Fruit fly (Drosophila melanogaster) whole organism: ENCODE measurements around the gene PolA2.

Experiments
- CG8478 ChIP-seq: fragments of >200 bp; optimal IDR thresholded peaks from 2 replicates; lab custom pipeline; 2018; ENCODE audit warnings: inconsistent platforms
- Dll ChIP-seq: fragments of >200 bp; optimal IDR thresholded peaks from 2 replicates; lab custom pipeline; 2017
- EcR ChIP-seq, 2 experiments: fragments of >200 bp; optimal IDR thresholded peaks; 2 replicates each; lab custom pipeline; 2017; ENCODE audit warnings: missing biosample characterization in 2 of 2, missing genetic modification characterization in 2 of 2, missing genetic modification reagents in 2 of 2
- pan ChIP-seq: fragments of >200 bp; optimal IDR thresholded peaks from 2 replicates; lab custom pipeline; 2017
- psq ChIP-seq: fragments of >200 bp; optimal IDR thresholded peaks from 2 replicates; lab custom pipeline; 2017
- usp ChIP-seq: fragments of >200 bp; optimal IDR thresholded peaks from 2 replicates; lab custom pipeline; 2017; ENCODE audit warnings: missing biosample characterization, missing genetic modification characterization, mixed read lengths

Gene PolA2

dm6 chr3R:27238438-27239301, at the start of gene PolA2, which contains the start of gene CG31064:
PolA2 (plus strand) TSS chr3R:27239163.
CG31064 (minus strand) TSS chr3R:27239085.
- TF ChIP-seq EcR (GFP tag; optimal IDR thresholded peaks at IDR 0.05; lab: Kevin White, UChicago) (no peak), Dll (lab: Kevin White, UChicago) (no peak), usp (GFP tag; lab: Kevin White, UChicago) (no peak), pan (lab: Kevin White, UChicago) (no peak), psq (lab: Kevin White, UChicago) (no peak), CG8478 (lab: Kevin White, UChicago) (no peak)

dm6 chr3R:27193079-27193478, 45.9 kb upstream of the PolA2 start:
- no peak for TF ChIP-seq pan (lab: Kevin White, UChicago)
- no peak for TF ChIP-seq usp (GFP tag; lab: Kevin White, UChicago)
- no peak for TF ChIP-seq EcR (GFP tag; optimal IDR thresholded peaks at IDR 0.05; lab: Kevin White, UChicago)
- TF ChIP-seq Dll (lab: Kevin White, UChicago) = no peak
- no peak for TF ChIP-seq CG8478 (lab: Kevin White, UChicago)
- TF ChIP-seq psq (lab: Kevin White, UChicago) = no peak

dm6 chr3R:27194106-27194505, 44.9 kb upstream of the PolA2 start, which contains the start of gene Ser:
Ser (minus strand) TSS chr3R:27194267.
- no peak for TF ChIP-seq usp (GFP tag; lab: Kevin White, UChicago)
- TF ChIP-seq Dll (lab: Kevin White, UChicago) = peak; percentile 30

- TF ChIP-seq CG8478 (lab: Kevin White, UChicago) = no peak
- no peak for TF ChIP-seq pan (lab: Kevin White, UChicago)
Observed at dm6 chr3R:27196866-27197265, 42.1 kb upstream of the PolA2 start.

dm6 chr3R:27197581-27197980, 41.4 kb upstream of the PolA2 start:
- TF ChIP-seq CG8478 (lab: Kevin White, UChicago) = no peak

- TF ChIP-seq usp (GFP tag; lab: Kevin White, UChicago) (no peak), Dll (lab: Kevin White, UChicago) (no peak), EcR (GFP tag; optimal IDR thresholded peaks at IDR 0.05; lab: Kevin White, UChicago) (no peak), CG8478 (lab: Kevin White, UChicago) (no peak), psq (lab: Kevin White, UChicago) (no peak), pan (lab: Kevin White, UChicago) (no peak)
Observed at dm6 chr3R:27198883-27199780, 39.8 kb upstream of the PolA2 start.

- TF ChIP-seq CG8478 (lab: Kevin White, UChicago) (no peak), psq (lab: Kevin White, UChicago) (no peak), usp (GFP tag; lab: Kevin White, UChicago) (no peak), EcR (GFP tag; optimal IDR thresholded peaks at IDR 0.05; lab: Kevin White, UChicago) (no peak), Dll (lab: Kevin White, UChicago) (peak; percentile 41), pan (lab: Kevin White, UChicago) (no peak)
Observed at dm6 chr3R:27201538-27202281, 37.3 kb upstream of the PolA2 start.

- TF ChIP-seq CG8478 (lab: Kevin White, UChicago) = no peak
- TF ChIP-seq EcR (GFP tag; optimal IDR thresholded peaks at IDR 0.05; lab: Kevin White, UChicago) = no peak
Observed at dm6 chr3R:27202330-27202729, 36.6 kb upstream of the PolA2 start.

dm6 chr3R:27203856-27204255, 35.1 kb upstream of the PolA2 start:
- TF ChIP-seq psq (lab: Kevin White, UChicago) (no peak), CG8478 (lab: Kevin White, UChicago) (no peak), Dll (lab: Kevin White, UChicago) (no peak), EcR (GFP tag; optimal IDR thresholded peaks at IDR 0.05; lab: Kevin White, UChicago) (no peak), usp (GFP tag; lab: Kevin White, UChicago) (no peak), pan (lab: Kevin White, UChicago) (no peak)

- TF ChIP-seq EcR (GFP tag; optimal IDR thresholded peaks at IDR 0.05; lab: Kevin White, UChicago) (no peak), CG8478 (lab: Kevin White, UChicago) (no peak), psq (lab: Kevin White, UChicago) (no peak), pan (lab: Kevin White, UChicago) (no peak), usp (GFP tag; lab: Kevin White, UChicago) (no peak), Dll (lab: Kevin White, UChicago) (no peak)
Observed at dm6 chr3R:27204694-27205414, 34.1 kb upstream of the PolA2 start.
